Worm (Caenorhabditis elegans): ENCODE results near the gene C17C3.3.

ce11 chrII:5514846-5515245 lies 46.7 kb upstream of the C17C3.3 start, which contains the start of gene sahd-1:
- TF ChIP-seq hmg-4 (GFP tag; optimal IDR thresholded peaks at IDR 0.05) (no peak), ama-1 (optimal IDR thresholded peaks at IDR 0.05) (no peak), ceh-13 (GFP tag; optimal IDR thresholded peaks at IDR 0.05) (no peak), hnd-1 (tag; optimal IDR thresholded peaks at IDR 0.05) (no peak), aly-1 (tag; optimal IDR thresholded peaks at IDR 0.05) (no peak), B0310.2 (tag; optimal IDR thresholded peaks at IDR 0.05) (no peak), scrt-1 (GFP tag; IDR thresholded peaks at IDR 0.05) (no peak), ceh-36 (tag; optimal IDR thresholded peaks at IDR 0.05) (no peak), flt-1 (GFP tag; IDR thresholded peaks at IDR 0.05) (no peak), ets-7 (tag; optimal IDR thresholded peaks at IDR 0.05) (no peak), pes-1 (GFP tag; IDR thresholded peaks at IDR 0.05) (no peak), tra-4 (tag; optimal IDR thresholded peaks at IDR 0.05) (no peak), tbx-37 (GFP tag; conservative IDR thresholded peaks at IDR 0.05) (no peak), F13C5.2 (tag; optimal IDR thresholded peaks at IDR 0.05) (no peak)

Data from whole organism, early embryonic.